Worm (Caenorhabditis elegans) whole organism, mixed stage, embryonic: ENCODE measurements around the gene F33E11.3.

Source experiments
- blmp-1 ChIP-seq: fragments of 150-350 bp; optimal IDR thresholded peaks from 2 replicates; lab custom pipeline; 2014; ENCODE audit warnings: missing biosample characterization, missing genetic modification characterization
- ceh-83 ChIP-seq: fragments of 200-800 bp; sonication (Bioruptor generic); optimal IDR thresholded peaks from 2 replicates; lab custom pipeline; 2018; ENCODE audit warnings: mild to moderate bottlenecking, missing genetic modification characterization, missing compliant biosample characterization
- ham-2 ChIP-seq: fragments of 200-800 bp; sonication (Bioruptor generic); optimal IDR thresholded peaks from 2 replicates; lab custom pipeline; 2018; ENCODE audit warnings: mild to moderate bottlenecking, missing genetic modification characterization, missing compliant biosample characterization
- nhr-12 ChIP-seq: fragments of 150-350 bp; optimal IDR thresholded peaks from 2 replicates; lab custom pipeline; 2014; ENCODE audit warnings: missing biosample characterization, missing genetic modification characterization
- nhr-28 ChIP-seq: fragments of 150-350 bp; optimal IDR thresholded peaks from 2 replicates; lab custom pipeline; 2014; ENCODE audit warnings: missing biosample characterization, missing genetic modification characterization
- nhr-76 ChIP-seq: sonication (generic microtip); optimal IDR thresholded peaks from 2 replicates; lab custom pipeline; 2017; ENCODE audit warnings: missing biosample characterization, missing genetic modification characterization
- snpc-4 ChIP-seq: fragments of 150-350 bp; optimal IDR thresholded peaks from 2 replicates; lab custom pipeline; 2014; ENCODE audit warnings: missing biosample characterization, missing genetic modification characterization
- unc-39 ChIP-seq: fragments of 150-350 bp; optimal IDR thresholded peaks from 2 replicates; lab custom pipeline; 2014; ENCODE audit warnings: missing biosample characterization, missing genetic modification characterization

- no peak for TF ChIP-seq ham-2 (GFP tag; lab: Kevin White, UChicago)
- TF ChIP-seq nhr-12 (tag; lab: Kevin White, UChicago) = no peak
- no peak for TF ChIP-seq snpc-4
- TF ChIP-seq nhr-76 (tag; lab: Kevin White, UChicago) = no peak
- TF ChIP-seq nhr-28 (tag; lab: Kevin White, UChicago) = no peak
- no peak for TF ChIP-seq unc-39 (tag; lab: Kevin White, UChicago)
- TF ChIP-seq blmp-1 = no peak
- no peak for TF ChIP-seq ceh-83 (GFP tag; lab: Kevin White, UChicago)
Measured at ce11 chrV:347561-348345, 43.2 kb upstream of the F33E11.3 start.
